Fruit fly (Drosophila melanogaster): ENCODE measurements at regions not wholly inside any gene's neighbourhood (a gene's known extent, or its start where the extent isn't known, plus 50 kb on each side); places are given as distances from the start of the nearest gene placed in this dataset.

dm6 chr3L:10352066-10352957 lies 60.3 kb upstream of the CG12362 start (continued):
- TF ChIP-seq CG16863 (GFP tag; optimal IDR thresholded peaks at IDR 0.05) (no peak), otp (GFP tag; IDR thresholded peaks at IDR 0.05) (0 out of 3 replicates have a peak, but pooled peaks have one; percentile 39), zfh1 (GFP tag; IDR thresholded peaks at IDR 0.05) (peak; percentile 77), Xrp1 (GFP tag; IDR thresholded peaks at IDR 0.05) (peak; percentile 90), Ada2b (GFP tag; IDR thresholded peaks at IDR 0.05) (peak; percentile 42), Lpt (GFP tag; optimal IDR thresholded peaks at IDR 0.05) (no peak), D (optimal IDR thresholded peaks at IDR 0.05) (no peak), D (GFP tag; optimal IDR thresholded peaks at IDR 0.05) (peak; percentile 87), pan (optimal IDR thresholded peaks at IDR 0.05) (no peak), pan (GFP tag; optimal IDR thresholded peaks at IDR 0.05 in 1 of 2, IDR thresholded peaks at IDR 0.05 in 1 of 2) (peak in 1 of 2 experiments; percentile 72), HHEX (GFP tag; optimal IDR thresholded peaks at IDR 0.05) (peak; percentile 71), bsh (GFP tag; optimal IDR thresholded peaks at IDR 0.05) (peak; percentile 36 to 92), sd (tag; optimal IDR thresholded peaks at IDR 0.05) (peak; percentile 34), CG3838 (GFP tag; optimal IDR thresholded peaks at IDR 0.05) (no peak), CG3726 (GFP tag; IDR thresholded peaks at IDR 0.05) (peak; percentile 75; the same call in 2 of the 3 replicates), Six4 (GFP tag; optimal IDR thresholded peaks at IDR 0.05) (peak; percentile 64), PHDP (tag; optimal IDR thresholded peaks at IDR 0.05) (peak; percentile 82), sug (tag; optimal IDR thresholded peaks at IDR 0.05) (peak; percentile 34), insv (GFP tag; optimal IDR thresholded peaks at IDR 0.05) (no peak), CG42726 (GFP tag; IDR thresholded peaks at IDR 0.05; ENCODE audit: partially characterized antibody) (no peak), nerfin-1 (tag; optimal IDR thresholded peaks at IDR 0.05) (peak; percentile 80), CG7839 (tag; optimal IDR thresholded peaks at IDR 0.05) (peak; percentile 89), CG3065 (GFP tag; optimal IDR thresholded peaks at IDR 0.05) (no peak), CG5953 (GFP tag; IDR thresholded peaks at IDR 0.05) (peak; percentile 40; the same call in 1 of the 2 replicates), dmrt99B (tag; optimal IDR thresholded peaks at IDR 0.05) (peak; percentile 89), Med (GFP tag) (peak; percentile 27), CG4707 (GFP tag; optimal IDR thresholded peaks at IDR 0.05) (peak; percentile 37), Hr3 (GFP tag; optimal IDR thresholded peaks at IDR 0.05) (peak; percentile 60), Hmr (GFP tag; optimal IDR thresholded peaks at IDR 0.05) (peak; percentile 13), CG15011 (GFP tag; optimal IDR thresholded peaks at IDR 0.05) (peak; percentile 31), Hr78 (GFP tag; optimal IDR thresholded peaks at IDR 0.05) (peak in 1 of 2 experiments; percentile 71), hkb (optimal IDR thresholded peaks at IDR 0.05) (no peak), hkb (GFP tag; IDR thresholded peaks at IDR 0.05) (peak; percentile 75), Drgx (GFP tag; IDR thresholded peaks at IDR 0.05) (peak; percentile 58; the same call in 1 of the 2 replicates), CG30431 (GFP tag; optimal IDR thresholded peaks at IDR 0.05) (peak; percentile 59), cad (GFP tag; optimal IDR thresholded peaks at IDR 0.05) (no peak), CG1602 (GFP tag; optimal IDR thresholded peaks at IDR 0.05) (peak; percentile 53), Spps (tag; optimal IDR thresholded peaks at IDR 0.05) (peak; percentile 80), schlank (tag; optimal IDR thresholded peaks at IDR 0.05) (no peak), GATAe (GFP tag; conservative IDR thresholded peaks at IDR 0.05) (no peak), sens (GFP tag) (peak; percentile 87), CG12071 (GFP tag; optimal IDR thresholded peaks at IDR 0.05) (no peak), maf-S (GFP tag; optimal IDR thresholded peaks at IDR 0.05) (no peak), Sox102F (GFP tag; optimal IDR thresholded peaks at IDR 0.05) (peak; percentile 93), btn (GFP tag; optimal IDR thresholded peaks at IDR 0.05) (no peak), stwl (tag; optimal IDR thresholded peaks at IDR 0.05) (peak; percentile 1), zf30C (GFP tag; optimal IDR thresholded peaks at IDR 0.05) (peak; percentile 23), E2f2 (GFP tag; IDR thresholded peaks at IDR 0.05) (peak; percentile 59; the same call in 1 of the 2 replicates), CG7372 (GFP tag; IDR thresholded peaks at IDR 0.05) (no peak)
